Worm (Caenorhabditis elegans) whole organism, mixed stage, embryonic: ENCODE results near the gene urm-1.

Source experiments
- blmp-1 ChIP-seq: fragments of 150-350 bp; optimal IDR thresholded peaks from 2 replicates; lab custom pipeline; 2014; ENCODE audit warnings: missing biosample characterization, missing genetic modification characterization
- nhr-76 ChIP-seq: sonication (generic microtip); optimal IDR thresholded peaks from 2 replicates; lab custom pipeline; 2017; ENCODE audit warnings: missing biosample characterization, missing genetic modification characterization
- snpc-4 ChIP-seq: fragments of 150-350 bp; optimal IDR thresholded peaks from 2 replicates; lab custom pipeline; 2014; ENCODE audit warnings: missing biosample characterization, missing genetic modification characterization
- unc-39 ChIP-seq: fragments of 150-350 bp; optimal IDR thresholded peaks from 2 replicates; lab custom pipeline; 2014; ENCODE audit warnings: missing biosample characterization, missing genetic modification characterization
- unc-62 ChIP-seq: fragments of 150-350 bp; optimal IDR thresholded peaks from 2 replicates; lab custom pipeline; 2014; ENCODE audit warnings: missing biosample characterization, missing genetic modification reagents, missing genetic modification characterization
- zip-8 ChIP-seq: fragments of 150-350 bp; optimal IDR thresholded peaks from 2 replicates; lab custom pipeline; 2014; ENCODE audit warnings: missing biosample characterization, missing genetic modification characterization

ce11 chrIII:10462935-10463548 lies 42.2 kb upstream of the urm-1 start:
- no peak for TF ChIP-seq unc-39
- TF ChIP-seq blmp-1 (tag; lab: Kevin White, UChicago): no peak
- no peak for TF ChIP-seq snpc-4
- TF ChIP-seq unc-62: no peak
- TF ChIP-seq nhr-76 (tag; lab: Kevin White, UChicago): no peak
- no peak for TF ChIP-seq zip-8 (tag; lab: Kevin White, UChicago)
